Fruit fly (Drosophila melanogaster): ENCODE results near the gene TotE.

dm6 chr2L:19913416-19913815 lies at the start of gene TotE:
- TF ChIP-seq CTCF (optimal IDR thresholded peaks at IDR 0.05) (no peak), CG8478 (optimal IDR thresholded peaks at IDR 0.05) (no peak)

Measured in S2 (cell line).